Worm (Caenorhabditis elegans): ENCODE results near the gene hpl-1.

DNA sequence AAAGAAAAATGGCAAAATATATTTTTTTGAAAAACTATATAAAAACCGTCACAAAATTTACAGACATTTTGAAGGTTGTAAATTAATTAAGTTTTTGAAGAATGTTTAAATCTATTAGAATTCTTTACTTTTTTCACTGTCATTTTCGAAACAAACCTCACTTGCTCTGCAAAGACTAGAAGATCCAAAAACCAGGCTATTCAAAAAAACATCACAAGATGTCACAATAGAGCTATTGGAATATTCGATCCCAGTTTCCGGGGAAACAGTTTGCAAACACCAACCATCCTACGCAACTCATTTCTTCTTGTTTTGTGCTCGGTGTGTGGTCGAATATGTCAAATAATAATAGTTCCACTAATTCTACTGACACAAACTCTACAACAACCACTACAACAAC lies 28.4 kb upstream of the hpl-1 start, which contains the start of gene R12H7.4:
- TF ChIP-seq ets-7 (tag; optimal IDR thresholded peaks at IDR 0.05) (no peak), ama-1 (optimal IDR thresholded peaks at IDR 0.05) (no peak), F13C5.2 (tag; optimal IDR thresholded peaks at IDR 0.05) (no peak), B0310.2 (tag; optimal IDR thresholded peaks at IDR 0.05) (no peak), scrt-1 (GFP tag; IDR thresholded peaks at IDR 0.05) (no peak), tra-4 (tag; optimal IDR thresholded peaks at IDR 0.05) (no peak), pes-1 (GFP tag; IDR thresholded peaks at IDR 0.05) (no peak), flt-1 (GFP tag; IDR thresholded peaks at IDR 0.05) (no peak), hnd-1 (tag; optimal IDR thresholded peaks at IDR 0.05) (no peak), ceh-13 (GFP tag; optimal IDR thresholded peaks at IDR 0.05) (no peak), ceh-36 (tag; optimal IDR thresholded peaks at IDR 0.05) (no peak)
